Worm (Caenorhabditis elegans): ENCODE measurements around the gene snx-14.
A peak's percentile ranks its signal among the peaks of the same experiment; 100 is the strongest.

Gene snx-14

DNA sequence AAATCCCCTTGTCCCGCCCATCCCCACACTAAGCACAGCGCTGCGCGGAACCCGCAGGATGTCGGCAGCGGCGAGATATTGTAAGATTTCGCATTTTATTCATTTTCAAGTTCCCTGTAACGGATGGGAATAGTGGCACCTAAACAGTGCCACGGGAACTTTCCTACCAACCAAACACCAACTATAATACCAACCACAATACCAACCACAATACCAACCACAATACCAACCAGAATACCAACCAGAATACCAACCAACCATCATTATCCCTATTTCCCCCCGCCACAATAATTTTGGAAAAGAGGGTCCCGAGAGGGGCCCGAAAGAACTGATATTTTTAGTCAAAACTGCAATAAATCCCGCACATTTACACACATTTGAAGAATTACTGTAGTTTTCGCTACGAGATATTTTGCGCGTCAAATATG is 9.0 kb downstream of the snx-14 start:
- TF ChIP-seq T26A5.8 (tag; optimal IDR thresholded peaks at IDR 0.05) (no peak), ceh-100 (GFP tag; IDR thresholded peaks at IDR 0.05) (peak; percentile 54), pha-4 (tag; optimal IDR thresholded peaks at IDR 0.05) (no peak), attf-6 (GFP tag; IDR thresholded peaks at IDR 0.05) (peak; percentile 96), dpl-1 (GFP tag; optimal IDR thresholded peaks at IDR 0.05) (no peak), egl-44 (GFP tag; IDR thresholded peaks at IDR 0.05) (no peak), ztf-25 (GFP tag; IDR thresholded peaks at IDR 0.05) (peak; percentile 81; the same call in 1 of the 2 replicates), tbx-9 (tag; optimal IDR thresholded peaks at IDR 0.05; ENCODE audit: borderline replicate concordance) (no peak), ceh-58 (GFP tag; IDR thresholded peaks at IDR 0.05) (no peak), F23B12.7 (tag; optimal IDR thresholded peaks at IDR 0.05; ENCODE audit: insufficient read depth) (no peak), lsl-1 (GFP tag; optimal IDR thresholded peaks at IDR 0.05) (peak; percentile 76), nfyb-1 (GFP tag; IDR thresholded peaks at IDR 0.05) (no peak; the same call in 1 of the 2 replicates), pbrm-1 (GFP tag; IDR thresholded peaks at IDR 0.05) (peak; percentile 94), xnd-1 (tag; optimal IDR thresholded peaks at IDR 0.05) (peak; percentile 58), F33H1.4 (GFP tag; IDR thresholded peaks at IDR 0.05) (peak; percentile 60), dox-1 (GFP tag; IDR thresholded peaks at IDR 0.05) (peak; percentile 68), Y67H2A.10 (GFP tag; conservative IDR thresholded peaks at IDR 0.05) (no peak), ztf-6 (GFP tag; IDR thresholded peaks at IDR 0.05) (no peak), lin-26 (GFP tag; IDR thresholded peaks at IDR 0.05) (peak; percentile 83), attf-5 (GFP tag; optimal IDR thresholded peaks at IDR 0.05) (no peak), Y79H2A.3 (GFP tag; conservative IDR thresholded peaks at IDR 0.05) (peak; percentile 76), Y53G8AR.9 (GFP tag; conservative IDR thresholded peaks at IDR 0.05) (no peak), snpc-1.3 (tag; optimal IDR thresholded peaks at IDR 0.05; ENCODE audit: insufficient read depth) (peak; percentile 74), F37B4.10 (GFP tag; IDR thresholded peaks at IDR 0.05) (no peak), mcd-1 (GFP tag; IDR thresholded peaks at IDR 0.05) (peak; percentile 56), B0261.1 (tag; optimal IDR thresholded peaks at IDR 0.05) (no peak), madf-10 (tag; optimal IDR thresholded peaks at IDR 0.05) (no peak), bed-1 (GFP tag; IDR thresholded peaks at IDR 0.05) (no peak), F55B11.4 (tag; optimal IDR thresholded peaks at IDR 0.05; ENCODE audit: borderline replicate concordance, insufficient read depth) (no peak), rcor-1 (GFP tag; IDR thresholded peaks at IDR 0.05) (peak; percentile 78), lin-40 (tag; optimal IDR thresholded peaks at IDR 0.05) (no peak), B0019.2 (GFP tag; conservative IDR thresholded peaks at IDR 0.05) (0 out of 2 replicates have a peak, but pooled peaks have one; percentile 50), hlh-26 (GFP tag; conservative IDR thresholded peaks at IDR 0.05) (no peak), mes-4 (tag; optimal IDR thresholded peaks at IDR 0.05) (no peak), aptf-2 (GFP tag; conservative IDR thresholded peaks at IDR 0.05) (peak; percentile 86), athp-1 (tag; optimal IDR thresholded peaks at IDR 0.05) (no peak), mxl-1 (tag; optimal IDR thresholded peaks at IDR 0.05) (no peak), madf-6 (GFP tag; IDR thresholded peaks at IDR 0.05) (peak; percentile 83), die-1 (tag; optimal IDR thresholded peaks at IDR 0.05) (peak; percentile 18), F22D6.2 (tag; optimal IDR thresholded peaks at IDR 0.05) (no peak), repo-1 (tag; optimal IDR thresholded peaks at IDR 0.05) (no peak), cebp-1 (GFP tag; IDR thresholded peaks at IDR 0.05) (no peak), cebp-1 (tag; optimal IDR thresholded peaks at IDR 0.05) (peak; percentile 22), C17E4.6 (GFP tag; IDR thresholded peaks at IDR 0.05) (no peak), hrde-1 (tag; optimal IDR thresholded peaks at IDR 0.05; ENCODE audit: borderline replicate concordance) (peak; percentile 92), egl-18 (GFP tag; IDR thresholded peaks at IDR 0.05) (no peak), tlf-1 (GFP tag; optimal IDR thresholded peaks at IDR 0.05) (no peak), hmg-1.2 (GFP tag; IDR thresholded peaks at IDR 0.05) (peak; percentile 93), dpff-1 (tag; optimal IDR thresholded peaks at IDR 0.05) (no peak)
